Fruit fly (Drosophila melanogaster): ENCODE data around the gene Yp3.

Yp3 gene

DNA sequence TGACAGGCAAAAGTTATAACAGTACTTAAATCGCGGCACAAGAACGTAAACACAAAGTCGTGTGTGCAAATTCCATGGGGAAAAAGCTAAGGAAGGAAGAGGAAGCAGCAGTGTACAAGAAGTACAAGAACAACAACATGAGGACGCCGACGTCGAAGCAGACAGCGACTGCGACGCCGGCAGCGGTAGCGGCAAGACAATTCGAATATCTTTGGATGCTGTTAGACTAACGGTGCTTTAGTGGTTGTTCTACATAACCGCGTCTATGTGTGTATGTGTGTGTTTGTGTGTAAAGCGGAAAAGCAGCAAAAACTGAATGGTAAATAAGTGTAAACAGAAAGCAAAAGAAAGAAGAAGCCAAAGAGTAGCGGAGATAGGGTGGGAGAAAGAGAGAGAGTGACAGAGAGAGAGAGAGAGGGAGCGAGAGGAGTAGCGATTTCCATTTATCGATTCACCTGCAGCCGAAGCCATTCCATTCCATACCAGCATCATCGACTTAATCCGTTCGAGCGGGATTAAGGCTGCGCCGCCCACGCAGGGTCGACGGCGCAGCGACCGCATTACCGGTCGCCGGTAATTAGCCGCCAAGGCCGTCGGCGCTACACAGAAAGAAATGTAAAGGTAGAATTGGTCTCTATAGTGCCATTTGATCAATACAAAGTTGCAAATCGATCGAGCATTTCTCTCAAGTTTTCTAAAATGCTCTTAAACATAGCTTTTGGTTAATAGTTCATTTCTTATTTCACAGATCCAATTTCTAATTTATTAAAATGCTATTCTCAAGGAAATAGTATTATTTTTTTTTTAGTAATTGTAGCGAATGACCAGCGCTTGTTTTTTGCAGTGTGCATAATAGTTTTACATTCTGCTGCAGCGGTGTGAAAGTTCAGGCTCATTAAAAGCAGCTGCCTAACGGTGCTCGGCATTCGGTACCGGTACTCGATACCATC is 24.9 kb downstream of the Yp3 start (continued):
- peak; percentile 10 for TF ChIP-seq pb (GFP tag; optimal IDR thresholded peaks at IDR 0.05)
- TF ChIP-seq unpg (GFP tag; optimal IDR thresholded peaks at IDR 0.05): peak; percentile 67
- TF ChIP-seq Lhr (GFP tag; optimal IDR thresholded peaks at IDR 0.05): peak; percentile 21
- peak; percentile 19 for TF ChIP-seq nau (GFP tag; optimal IDR thresholded peaks at IDR 0.05)
- TF ChIP-seq psq (GFP tag; optimal IDR thresholded peaks at IDR 0.05): peak; percentile 31
- no peak for TF ChIP-seq Sin3A (optimal IDR thresholded peaks at IDR 0.05)
- TF ChIP-seq pho (GFP tag; optimal IDR thresholded peaks at IDR 0.05): peak; percentile 6
- TF ChIP-seq CG15269 (tag; optimal IDR thresholded peaks at IDR 0.05): peak; percentile 61
- TF ChIP-seq CG31365 (tag; optimal IDR thresholded peaks at IDR 0.05): no peak
- peak; percentile 52 for TF ChIP-seq CoRest (tag; optimal IDR thresholded peaks at IDR 0.05)
- TF ChIP-seq insv (GFP tag; optimal IDR thresholded peaks at IDR 0.05): no peak
- no peak for TF ChIP-seq CG11456 (GFP tag; IDR thresholded peaks at IDR 0.05)
- TF ChIP-seq unc-4 (GFP tag; IDR thresholded peaks at IDR 0.05; ENCODE audit: partially characterized antibody): no peak
- peak; percentile 5 for TF ChIP-seq trh (GFP tag; optimal IDR thresholded peaks at IDR 0.05)
- TF ChIP-seq CG6791 (GFP tag; IDR thresholded peaks at IDR 0.05; ENCODE audit: partially characterized antibody): no peak
- peak; percentile 40 for TF ChIP-seq nerfin-1 (tag; optimal IDR thresholded peaks at IDR 0.05)
- TF ChIP-seq odd (GFP tag; optimal IDR thresholded peaks at IDR 0.05): peak; percentile 49
- TF ChIP-seq da (GFP tag; optimal IDR thresholded peaks at IDR 0.05): no peak
- peak; percentile 66 for TF ChIP-seq Drgx (GFP tag; IDR thresholded peaks at IDR 0.05)
- TF ChIP-seq Ssrp (tag; optimal IDR thresholded peaks at IDR 0.05): peak; percentile 70
- TF ChIP-seq PHDP (tag; optimal IDR thresholded peaks at IDR 0.05): peak; percentile 66
- peak; percentile 42 for TF ChIP-seq CG10209 (GFP tag; optimal IDR thresholded peaks at IDR 0.05)
- 0 out of 2 replicates have a peak, but pooled peaks have one; percentile 13 for TF ChIP-seq CG9932 (GFP tag; IDR thresholded peaks at IDR 0.05)
- TF ChIP-seq CG12219 (GFP tag; optimal IDR thresholded peaks at IDR 0.05): peak; percentile 9
- TF ChIP-seq CG14050 (GFP tag; IDR thresholded peaks at IDR 0.05): peak; percentile 22; the same call in 1 of the 3 replicates
- TF ChIP-seq CG32772 (GFP tag; IDR thresholded peaks at IDR 0.05): peak; percentile 10; the same call in 1 of the 2 replicates
- TF ChIP-seq CG9817 (tag; optimal IDR thresholded peaks at IDR 0.05): peak; percentile 38
- peak; percentile 20 for TF ChIP-seq CG13624 (GFP tag; optimal IDR thresholded peaks at IDR 0.05)
- TF ChIP-seq vvl (GFP tag; IDR thresholded peaks at IDR 0.05): peak; percentile 73
- peak; percentile 32 for TF ChIP-seq Chrac-16 (GFP tag; optimal IDR thresholded peaks at IDR 0.05)
- peak; percentile 29; the same call in 1 of the 2 replicates for TF ChIP-seq Ada2b (GFP tag; IDR thresholded peaks at IDR 0.05)
- no peak for TF ChIP-seq amos (GFP tag; IDR thresholded peaks at IDR 0.05; ENCODE audit: partially characterized antibody)
- peak; percentile 14 for TF ChIP-seq CG8924 (tag; optimal IDR thresholded peaks at IDR 0.05)
- peak; percentile 10 for TF ChIP-seq cato (GFP tag; optimal IDR thresholded peaks at IDR 0.05; ENCODE audit: borderline replicate concordance)
- TF ChIP-seq HLHmδ (GFP tag; optimal IDR thresholded peaks at IDR 0.05): no peak
- peak; percentile 94 for TF ChIP-seq Adf1 (GFP tag; IDR thresholded peaks at IDR 0.05)
- TF ChIP-seq Nf-YB (GFP tag; optimal IDR thresholded peaks at IDR 0.05): no peak
- TF ChIP-seq Xrp1 (GFP tag; IDR thresholded peaks at IDR 0.05): peak; percentile 56
- no peak for TF ChIP-seq Dp (GFP tag; optimal IDR thresholded peaks at IDR 0.05)
- peak; percentile 61 for TF ChIP-seq CG18262 (tag; optimal IDR thresholded peaks at IDR 0.05)
- TF ChIP-seq CG2120 (GFP tag; optimal IDR thresholded peaks at IDR 0.05): peak; percentile 44
- TF ChIP-seq Pdp1 (GFP tag; optimal IDR thresholded peaks at IDR 0.05): peak; percentile 12 to 45
- TF ChIP-seq chn (GFP tag; optimal IDR thresholded peaks at IDR 0.05): peak; percentile 32
- peak; percentile 28 for TF ChIP-seq CG18476 (GFP tag; optimal IDR thresholded peaks at IDR 0.05)
- peak; percentile 69 for TF ChIP-seq zen (tag; optimal IDR thresholded peaks at IDR 0.05)
- TF ChIP-seq HLH3B (GFP tag; IDR thresholded peaks at IDR 0.05): peak; percentile 45; the same call in 1 of the 2 replicates
- no peak for TF ChIP-seq CG11093 (GFP tag; IDR thresholded peaks at IDR 0.05)
- no peak for TF ChIP-seq CG3163 (GFP tag; optimal IDR thresholded peaks at IDR 0.05)
